Worm (Caenorhabditis elegans) whole organism, L2 larva: ENCODE data around the gene srt-45.

Experiments
- ama-1 ChIP-seq: fragments of 150-350 bp; optimal IDR thresholded peaks from 2 replicates; lab custom pipeline; 2018; ENCODE audit warnings: inconsistent platforms
- ceh-82 ChIP-seq: fragments of 150-350 bp; optimal IDR thresholded peaks from 2 replicates; lab custom pipeline; 2014; ENCODE audit warnings: missing biosample characterization, missing genetic modification characterization
- dmd-4 ChIP-seq: sonication (generic microtip); optimal IDR thresholded peaks from 2 replicates; lab custom pipeline; 2017; ENCODE audit warnings: missing biosample characterization, missing genetic modification characterization
- egl-27 ChIP-seq: sonication (generic microtip); optimal IDR thresholded peaks from 3 replicates; lab custom pipeline; 2017; ENCODE audit warnings: missing biosample characterization, missing genetic modification reagents, missing genetic modification characterization
- lin-13 ChIP-seq: fragments of 150-350 bp; optimal IDR thresholded peaks from 2 replicates; lab custom pipeline; 2014; ENCODE audit warnings: missing biosample characterization, missing genetic modification reagents, missing genetic modification characterization
- lsy-2 ChIP-seq, 2 experiments: fragments of 150-350 bp in 1 of 2; sonication (generic microtip) in 1 of 2; optimal IDR thresholded peaks; 2 replicates each; lab custom pipeline; 2014 to 2017; ENCODE audit warnings: missing biosample characterization in 2 of 2, missing genetic modification characterization in 2 of 2
- mdl-1 ChIP-seq, 2 experiments: fragments of 150-350 bp in 1 of 2; sonication (generic microtip) in 1 of 2; optimal IDR thresholded peaks; 2 replicates each; lab custom pipeline; 2017; ENCODE audit warnings: missing biosample characterization in 2 of 2, missing genetic modification characterization in 2 of 2
- nhr-10 ChIP-seq: sonication (generic microtip); optimal IDR thresholded peaks from 2 replicates; lab custom pipeline; 2017; ENCODE audit warnings: missing biosample characterization, missing genetic modification characterization
- nhr-12 ChIP-seq: fragments of 150-350 bp; optimal IDR thresholded peaks from 2 replicates; lab custom pipeline; 2014; ENCODE audit warnings: missing biosample characterization, missing genetic modification characterization
- snpc-4 ChIP-seq: fragments of 150-350 bp; optimal IDR thresholded peaks from 2 replicates; lab custom pipeline; 2014; ENCODE audit warnings: missing biosample characterization, missing genetic modification characterization
- unc-55 ChIP-seq: fragments of 150-350 bp; sonication (generic microtip); optimal IDR thresholded peaks from 3 replicates; lab custom pipeline; 2014; ENCODE audit warnings: missing biosample characterization, missing genetic modification reagents, missing genetic modification characterization
- ztf-11 ChIP-seq: sonication (generic microtip); optimal IDR thresholded peaks from 2 replicates; lab custom pipeline; 2017; ENCODE audit warnings: missing biosample characterization, missing genetic modification characterization
- ztf-4 ChIP-seq: fragments of 150-350 bp; optimal IDR thresholded peaks from 2 replicates; lab custom pipeline; 2014; ENCODE audit warnings: missing biosample characterization, missing genetic modification characterization

- TF ChIP-seq snpc-4: no peak
- no peak for TF ChIP-seq ceh-82 (tag; lab: Kevin White, UChicago)
- no peak for TF ChIP-seq lin-13 (GFP tag; lab: Kevin White, UChicago)
- TF ChIP-seq dmd-4 (tag; lab: Kevin White, UChicago): no peak
- TF ChIP-seq ama-1 (lab: Kevin White, UChicago): no peak
- TF ChIP-seq egl-27 (tag; lab: Kevin White, UChicago): no peak
- TF ChIP-seq mdl-1 (tag; optimal IDR thresholded peaks at IDR 0.05; lab: Kevin White, UChicago): no peak
- TF ChIP-seq ztf-4 (tag; lab: Kevin White, UChicago): no peak
- TF ChIP-seq unc-55: no peak
- no peak for TF ChIP-seq lsy-2 (tag; optimal IDR thresholded peaks at IDR 0.05; lab: Kevin White, UChicago)
- no peak for TF ChIP-seq ztf-11 (tag; lab: Kevin White, UChicago)
- TF ChIP-seq nhr-10 (tag; lab: Kevin White, UChicago): no peak
- TF ChIP-seq nhr-12 (tag; lab: Kevin White, UChicago): no peak
Measured at ce11 chrV:19738117-19738516, 45.8 kb upstream of the srt-45 start, which contains the start of gene fbxa-131.
